Fruit fly (Drosophila melanogaster): ENCODE data around the gene CG32022.

The CG32022 gene

dm6 chr3L:8683773-8684172 lies 37.3 kb downstream of the CG32022 start:
- TF ChIP-seq Myc (optimal IDR thresholded peaks at IDR 0.05) (no peak), h (optimal IDR thresholded peaks at IDR 0.05) (no peak), ttk (optimal IDR thresholded peaks at IDR 0.05) (no peak), Sin3A (optimal IDR thresholded peaks at IDR 0.05) (no peak), insv (optimal IDR thresholded peaks at IDR 0.05) (no peak), psq (optimal IDR thresholded peaks at IDR 0.05) (no peak)

dm6 chr3L:8682551-8683375 lies 38.3 kb downstream of the CG32022 start:
- TF ChIP-seq psq (optimal IDR thresholded peaks at IDR 0.05) (no peak), ttk (optimal IDR thresholded peaks at IDR 0.05) (no peak)

dm6 chr3L:8681896-8682550 lies 39.0 kb downstream of the CG32022 start:
- TF ChIP-seq psq (optimal IDR thresholded peaks at IDR 0.05): no peak
- no peak for TF ChIP-seq ttk (optimal IDR thresholded peaks at IDR 0.05)
- no peak for TF ChIP-seq Sin3A (optimal IDR thresholded peaks at IDR 0.05)
- no peak for TF ChIP-seq h (optimal IDR thresholded peaks at IDR 0.05)
- no peak for TF ChIP-seq Myc (optimal IDR thresholded peaks at IDR 0.05)
- no peak for TF ChIP-seq insv (optimal IDR thresholded peaks at IDR 0.05)

- TF ChIP-seq insv (optimal IDR thresholded peaks at IDR 0.05) (no peak), Sin3A (optimal IDR thresholded peaks at IDR 0.05) (no peak), h (optimal IDR thresholded peaks at IDR 0.05) (no peak), ttk (optimal IDR thresholded peaks at IDR 0.05) (no peak), Myc (optimal IDR thresholded peaks at IDR 0.05) (no peak), psq (optimal IDR thresholded peaks at IDR 0.05) (no peak)
These were observed 39.8 kb downstream of the CG32022 start for dm6 chr3L:8681271-8681670.

- no peak for TF ChIP-seq insv (optimal IDR thresholded peaks at IDR 0.05)
- TF ChIP-seq ttk (optimal IDR thresholded peaks at IDR 0.05): no peak
- TF ChIP-seq psq (optimal IDR thresholded peaks at IDR 0.05): no peak
- TF ChIP-seq h (optimal IDR thresholded peaks at IDR 0.05): no peak
- TF ChIP-seq Sin3A (optimal IDR thresholded peaks at IDR 0.05): no peak
- no peak for TF ChIP-seq Myc (optimal IDR thresholded peaks at IDR 0.05)
These were observed 40.7 kb downstream of the CG32022 start for dm6 chr3L:8680353-8680752.

- TF ChIP-seq ttk (optimal IDR thresholded peaks at IDR 0.05) (peak; percentile 91), Sin3A (optimal IDR thresholded peaks at IDR 0.05) (no peak)
These were observed 43.3 kb downstream of the CG32022 start for dm6 chr3L:8677774-8678173.

- no peak for TF ChIP-seq psq (optimal IDR thresholded peaks at IDR 0.05)
- TF ChIP-seq insv (optimal IDR thresholded peaks at IDR 0.05): no peak
- no peak for TF ChIP-seq h (optimal IDR thresholded peaks at IDR 0.05)
- TF ChIP-seq ttk (optimal IDR thresholded peaks at IDR 0.05): no peak
- no peak for TF ChIP-seq Sin3A (optimal IDR thresholded peaks at IDR 0.05)
- no peak for TF ChIP-seq Myc (optimal IDR thresholded peaks at IDR 0.05)
These were observed 44.6 kb downstream of the CG32022 start for dm6 chr3L:8676500-8676899.

- TF ChIP-seq psq (optimal IDR thresholded peaks at IDR 0.05): no peak
- TF ChIP-seq insv (optimal IDR thresholded peaks at IDR 0.05): no peak
- TF ChIP-seq Myc (optimal IDR thresholded peaks at IDR 0.05): no peak
- TF ChIP-seq h (optimal IDR thresholded peaks at IDR 0.05): no peak
- no peak for TF ChIP-seq ttk (optimal IDR thresholded peaks at IDR 0.05)
- TF ChIP-seq Sin3A (optimal IDR thresholded peaks at IDR 0.05): no peak
These were observed 45.5 kb downstream of the CG32022 start, which contains the start of gene hry for dm6 chr3L:8675545-8676084. hry (plus strand) TSS chr3L:8675759.

- TF ChIP-seq insv (optimal IDR thresholded peaks at IDR 0.05) (no peak), ttk (optimal IDR thresholded peaks at IDR 0.05) (no peak)
These were observed 46.0 kb downstream of the CG32022 start for dm6 chr3L:8675029-8675544.

dm6 chr3L:8673377-8674000 lies 47.6 kb downstream of the CG32022 start:
- TF ChIP-seq ttk (optimal IDR thresholded peaks at IDR 0.05): no peak
- no peak for TF ChIP-seq insv (optimal IDR thresholded peaks at IDR 0.05)
- no peak for TF ChIP-seq Myc (optimal IDR thresholded peaks at IDR 0.05)
- no peak for TF ChIP-seq h (optimal IDR thresholded peaks at IDR 0.05)
- no peak for TF ChIP-seq psq (optimal IDR thresholded peaks at IDR 0.05)
- TF ChIP-seq Sin3A (optimal IDR thresholded peaks at IDR 0.05): no peak

- no peak for TF ChIP-seq insv (optimal IDR thresholded peaks at IDR 0.05)
- no peak for TF ChIP-seq ttk (optimal IDR thresholded peaks at IDR 0.05)
- no peak for TF ChIP-seq Myc (optimal IDR thresholded peaks at IDR 0.05)
- no peak for TF ChIP-seq Sin3A (optimal IDR thresholded peaks at IDR 0.05)
- TF ChIP-seq h (optimal IDR thresholded peaks at IDR 0.05): no peak
- TF ChIP-seq psq (optimal IDR thresholded peaks at IDR 0.05): no peak
These were observed 48.6 kb downstream of the CG32022 start for dm6 chr3L:8672199-8673059.

All from Kc167 (cell line).